Worm (Caenorhabditis elegans) whole organism, late embryonic: ENCODE measurements around the gene C24D10.5.

Source experiments
- ama-1 ChIP-seq: fragments of 150-350 bp; optimal IDR thresholded peaks from 2 replicates; lab custom pipeline; 2014
- ceh-2 ChIP-seq: sonication (generic microtip); optimal IDR thresholded peaks from 2 replicates; lab custom pipeline; 2016; ENCODE audit warnings: missing genotype, missing genetic modification characterization, missing compliant biosample characterization
- dve-1 ChIP-seq: sonication (generic microtip); optimal IDR thresholded peaks from 2 replicates; lab custom pipeline; 2017; ENCODE audit warnings: antibody characterized with exemption, mild to moderate bottlenecking, missing genetic modification characterization, missing compliant biosample characterization
- fax-1 ChIP-seq: sonication (generic microtip); optimal IDR thresholded peaks from 2 replicates; lab custom pipeline; 2016; ENCODE audit warnings: missing genotype, missing genetic modification characterization, missing compliant biosample characterization
- nhr-11 ChIP-seq: fragments of 150-350 bp; optimal IDR thresholded peaks from 2 replicates; lab custom pipeline; 2014; ENCODE audit warnings: missing biosample characterization, missing genetic modification characterization
- npax-4 ChIP-seq: sonication (generic microtip); optimal IDR thresholded peaks from 2 replicates; lab custom pipeline; 2016; ENCODE audit warnings: missing genetic modification characterization, missing compliant biosample characterization
- pat-9 ChIP-seq: fragments of 200-800 bp; sonication (Bioruptor generic); optimal IDR thresholded peaks from 2 replicates; lab custom pipeline; 2018; ENCODE audit warnings: mild to moderate bottlenecking, missing genetic modification characterization, moderate library complexity, missing compliant biosample characterization
- unc-3 ChIP-seq, 2 experiments: fragments of 200-800 bp in 1 of 2; sonication (Bioruptor generic) in 1 of 2; sonication (generic microtip) in 1 of 2; conservative IDR thresholded peaks in 1 of 2; optimal IDR thresholded peaks in 1 of 2; 2 replicates each; pipeline versions ENCODE4 v1.3.6 to Lab custom; 2016 to 2022; ENCODE audit warnings: missing compliant biosample characterization in 2 of 2, missing genetic modification characterization in 2 of 2, missing genetic modification reagents in 1 of 2
- ztf-16 ChIP-seq: sonication (generic microtip); optimal IDR thresholded peaks from 2 replicates; lab custom pipeline; 2017; ENCODE audit warnings: missing genetic modification characterization, missing compliant biosample characterization

ce11 chrIV:5173032-5173431 is 23.1 kb downstream of the C24D10.5 start, which contains the start of gene lam-1:
- TF ChIP-seq ztf-16 (tag; lab: Kevin White, UChicago) (no peak), ama-1 (lab: Kevin White, UChicago) (no peak), nhr-11 (no peak), npax-4 (tag; lab: Kevin White, UChicago) (no peak), ceh-2 (tag; lab: Kevin White, UChicago) (no peak), fax-1 (tag; lab: Kevin White, UChicago) (no peak), pat-9 (tag; lab: Kevin White, UChicago) (no peak), dve-1 (tag; lab: Kevin White, UChicago) (no peak), unc-3 (GFP tag; conservative IDR thresholded peaks at IDR 0.05; lab: Robert Waterston, UW) (no peak), unc-3 (tag; optimal IDR thresholded peaks at IDR 0.05; lab: Kevin White, UChicago) (no peak)
